Fruit fly (Drosophila melanogaster): Measurements from ENCODE around the gene Ir75b.

- TF ChIP-seq Blimp-1 (GFP tag; optimal IDR thresholded peaks at IDR 0.05): no peak
- TF ChIP-seq spab (GFP tag; optimal IDR thresholded peaks at IDR 0.05): no peak
- no peak for TF ChIP-seq CG11762 (GFP tag; optimal IDR thresholded peaks at IDR 0.05; ENCODE audit: insufficient read depth)
- no peak for TF ChIP-seq CG6792 (GFP tag; optimal IDR thresholded peaks at IDR 0.05)
- no peak for TF ChIP-seq CG16779 (tag; optimal IDR thresholded peaks at IDR 0.05)
- no peak for TF ChIP-seq CG8632 (GFP tag; optimal IDR thresholded peaks at IDR 0.05)
- TF ChIP-seq cyc (GFP tag; optimal IDR thresholded peaks at IDR 0.05): no peak
- no peak for TF ChIP-seq Lpt (GFP tag; optimal IDR thresholded peaks at IDR 0.05)
- TF ChIP-seq CG3919 (GFP tag; optimal IDR thresholded peaks at IDR 0.05): no peak
- TF ChIP-seq dac (GFP tag; optimal IDR thresholded peaks at IDR 0.05): no peak
- no peak for TF ChIP-seq CG11294 (GFP tag; IDR thresholded peaks at IDR 0.05)
- no peak for TF ChIP-seq CG32006 (GFP tag; optimal IDR thresholded peaks at IDR 0.05)
- no peak for TF ChIP-seq OdsH (GFP tag; optimal IDR thresholded peaks at IDR 0.05)
- TF ChIP-seq Gug (GFP tag; IDR thresholded peaks at IDR 0.05): no peak
Measured at dm6 chr3L:17822784-17823383, 2.9 kb upstream of the Ir75b start, which contains the start of the genes Ir75c and Grd.
